Worm (Caenorhabditis elegans): Measurements from ENCODE around the gene tos-1.

ce11 chrV:9376417-9376816, 32.4 kb upstream of the tos-1 start, which contains the start of gene E02C12.19:
- TF ChIP-seq him-1 (tag; optimal IDR thresholded peaks at IDR 0.05) (no peak), dao-5 (tag; optimal IDR thresholded peaks at IDR 0.05) (no peak)
